Fruit fly (Drosophila melanogaster) Kc167 (cell line): ENCODE results near the gene ATPsynG.

Experiments
- Sin3A ChIP-seq: fragments of >200 bp; optimal IDR thresholded peaks from 2 replicates; lab custom pipeline; 2018; ENCODE audit warnings: missing external identifiers
- h ChIP-seq: fragments of >200 bp; optimal IDR thresholded peaks from 3 replicates; lab custom pipeline; 2018; ENCODE audit warnings: missing external identifiers

DNA sequence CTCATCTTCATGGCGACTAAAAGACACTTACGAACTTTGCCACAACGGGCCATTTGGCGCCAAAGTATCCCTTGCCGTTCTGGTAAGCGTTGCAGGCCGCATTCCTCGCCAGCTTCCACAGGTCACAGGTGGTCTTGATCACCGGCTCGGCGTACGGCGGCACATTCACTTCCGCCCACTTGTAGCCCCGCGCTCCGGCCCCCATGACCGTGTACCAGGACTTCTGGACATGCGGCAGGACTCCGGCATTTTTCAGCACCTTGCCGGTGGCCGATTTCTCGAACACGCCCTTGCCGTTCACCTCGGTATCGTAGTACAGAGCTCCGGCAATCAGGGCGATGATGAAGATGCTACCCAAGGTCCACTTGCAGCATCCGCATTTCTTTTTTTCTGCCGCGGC lies 10.2 kb downstream of the ATPsynG start:
- no peak for TF ChIP-seq h (lab: Kevin White, UChicago)
- no peak for TF ChIP-seq Sin3A (lab: Kevin White, UChicago)
